ENCODE assay signal across 3 worm cellular contexts in the genomic region with DNA sequence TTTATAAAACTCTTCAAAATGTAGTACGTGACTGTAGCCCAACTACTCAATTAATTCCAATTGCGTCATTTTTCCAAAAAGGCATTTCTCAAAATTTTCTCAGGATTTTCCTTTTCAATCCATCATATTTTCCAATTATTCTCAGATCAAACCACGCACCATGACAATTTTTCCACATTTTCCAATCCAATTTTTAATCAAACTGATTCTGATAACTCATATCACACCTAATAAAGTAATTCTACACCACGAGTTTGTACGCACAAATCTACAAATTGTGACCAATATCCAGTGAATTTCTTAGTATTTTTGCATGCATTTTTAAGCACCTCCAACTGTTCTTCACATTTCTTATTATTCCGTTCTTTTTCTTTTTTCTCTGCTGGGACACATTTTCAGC.
TF ChIP-seq lines count a peak whose summit lies in the region.

No protein-coding gene starts in this region.

TF ChIP-seq in whole organism, L1 larva, 84 proteins besides CTCF, POLR2A, EP300 and RAD21:
- no peak for TF ChIP-seq nhr-237 (tag; optimal IDR thresholded peaks at IDR 0.05; lab: Kevin White, UChicago)
- no peak for TF ChIP-seq tlp-1 (tag; optimal IDR thresholded peaks at IDR 0.05; lab: Kevin White, UChicago)
- no peak for TF ChIP-seq ama-1 (optimal IDR thresholded peaks at IDR 0.05; lab: Kevin White, UChicago)
- peak; percentile 65 for TF ChIP-seq dsc-1 (tag; optimal IDR thresholded peaks at IDR 0.05; lab: Kevin White, UChicago)
- TF ChIP-seq lin-14 (GFP tag; optimal IDR thresholded peaks at IDR 0.05; lab: Kevin White, UChicago), result peak; percentile 27
- no peak for TF ChIP-seq Y116A8C.19 (tag; optimal IDR thresholded peaks at IDR 0.05; lab: Kevin White, UChicago; ENCODE audit: borderline replicate concordance)
- TF ChIP-seq vab-15 (tag; optimal IDR thresholded peaks at IDR 0.05; lab: Kevin White, UChicago), result no peak
- TF ChIP-seq efl-1 (optimal IDR thresholded peaks at IDR 0.05; lab: Kevin White, UChicago), result no peak
- TF ChIP-seq efl-1 (GFP tag; optimal IDR thresholded peaks at IDR 0.05 in 1 of 2; lab: Kevin White, UChicago), result peak in 1 of 2 experiments; percentile 29
- TF ChIP-seq ceh-90 (tag; optimal IDR thresholded peaks at IDR 0.05; lab: Kevin White, UChicago), result no peak
- no peak for TF ChIP-seq mep-1 (tag; optimal IDR thresholded peaks at IDR 0.05; lab: Kevin White, UChicago)
- no peak for TF ChIP-seq dpl-1 (GFP tag; optimal IDR thresholded peaks at IDR 0.05; lab: Kevin White, UChicago)

TF ChIP-seq in whole organism, L3 larva, 47 proteins besides CTCF, POLR2A, EP300 and RAD21:
- TF ChIP-seq lsy-12 (tag; optimal IDR thresholded peaks at IDR 0.05; lab: Kevin White, UChicago) (no peak), nhr-12 (tag; optimal IDR thresholded peaks at IDR 0.05; lab: Kevin White, UChicago) (no peak), nhr-11 (tag; optimal IDR thresholded peaks at IDR 0.05; lab: Kevin White, UChicago) (peak; percentile 91), nhr-25 (tag; optimal IDR thresholded peaks at IDR 0.05; lab: Kevin White, UChicago) (no peak), ceh-28 (tag; optimal IDR thresholded peaks at IDR 0.05; lab: Kevin White, UChicago) (no peak), elt-2 (tag; optimal IDR thresholded peaks at IDR 0.05; lab: Kevin White, UChicago) (no peak), lin-39 (tag; optimal IDR thresholded peaks at IDR 0.05; lab: Kevin White, UChicago) (no peak), daf-12 (tag; optimal IDR thresholded peaks at IDR 0.05; lab: Kevin White, UChicago) (no peak)
TF ChIP-seq in whole organism, L3 larva: peak in this region for 1.

TF ChIP-seq in whole organism, L4 larva, 104 proteins besides CTCF, POLR2A, EP300 and RAD21:
- TF ChIP-seq nhr-237 (tag; optimal IDR thresholded peaks at IDR 0.05; lab: Kevin White, UChicago), result no peak
- peak; percentile 47 for TF ChIP-seq nhr-11 (tag; optimal IDR thresholded peaks at IDR 0.05; lab: Kevin White, UChicago)
- no peak for TF ChIP-seq unc-39 (tag; optimal IDR thresholded peaks at IDR 0.05; lab: Kevin White, UChicago)
- TF ChIP-seq nhr-76 (tag; optimal IDR thresholded peaks at IDR 0.05; lab: Kevin White, UChicago), result no peak
- no peak for TF ChIP-seq lin-13 (GFP tag; optimal IDR thresholded peaks at IDR 0.05; lab: Kevin White, UChicago)
- TF ChIP-seq pqm-1 (tag; optimal IDR thresholded peaks at IDR 0.05; lab: Kevin White, UChicago), result no peak
- TF ChIP-seq aha-1 (tag; lab: Kevin White, UChicago), result peak; percentile 77
- TF ChIP-seq zfp-3 (GFP tag; conservative IDR thresholded peaks at IDR 0.05; lab: Robert Waterston, UW), result no peak
- TF ChIP-seq ceh-62 (tag; optimal IDR thresholded peaks at IDR 0.05; lab: Kevin White, UChicago), result no peak
- TF ChIP-seq nhr-28 (tag; optimal IDR thresholded peaks at IDR 0.05; lab: Kevin White, UChicago), result no peak
- TF ChIP-seq fkh-10 (GFP tag; optimal IDR thresholded peaks at IDR 0.05; lab: Kevin White, UChicago), result no peak
